Fruit fly (Drosophila melanogaster) whole organism: ENCODE data around the gene Naa30B.

Experiments used
- CG8478 ChIP-seq: fragments of >200 bp; optimal IDR thresholded peaks from 2 replicates; lab custom pipeline; 2018; ENCODE audit warnings: inconsistent platforms
- Dll ChIP-seq: fragments of >200 bp; optimal IDR thresholded peaks from 2 replicates; lab custom pipeline; 2017
- EcR ChIP-seq, 2 experiments: fragments of >200 bp; optimal IDR thresholded peaks; 2 replicates each; lab custom pipeline; 2017; ENCODE audit warnings: missing biosample characterization in 2 of 2, missing genetic modification characterization in 2 of 2, missing genetic modification reagents in 2 of 2
- pan ChIP-seq: fragments of >200 bp; optimal IDR thresholded peaks from 2 replicates; lab custom pipeline; 2017
- psq ChIP-seq: fragments of >200 bp; optimal IDR thresholded peaks from 2 replicates; lab custom pipeline; 2017
- usp ChIP-seq: fragments of >200 bp; optimal IDR thresholded peaks from 2 replicates; lab custom pipeline; 2017; ENCODE audit warnings: missing biosample characterization, missing genetic modification characterization, mixed read lengths

- TF ChIP-seq EcR (GFP tag; optimal IDR thresholded peaks at IDR 0.05; lab: Kevin White, UChicago): no peak
- no peak for TF ChIP-seq pan (lab: Kevin White, UChicago)
- no peak for TF ChIP-seq usp (GFP tag; lab: Kevin White, UChicago)
- TF ChIP-seq Dll (lab: Kevin White, UChicago): no peak
- TF ChIP-seq psq (lab: Kevin White, UChicago): no peak
- no peak for TF ChIP-seq CG8478 (lab: Kevin White, UChicago)
Observed at dm6 chr3L:1515820-1516540, 44.1 kb upstream of the Naa30B start.
